Worm (Caenorhabditis elegans) whole organism, early embryonic: Measurements from ENCODE around the gene C05C9.1.

ENCODE experiments used
- B0310.2 ChIP-seq: sonication (generic microtip); optimal IDR thresholded peaks from 2 replicates; lab custom pipeline; 2016; ENCODE audit warnings: mild to moderate bottlenecking, missing genetic modification characterization, missing compliant biosample characterization
- F13C5.2 ChIP-seq: sonication (generic microtip); optimal IDR thresholded peaks from 2 replicates; lab custom pipeline; 2017; ENCODE audit warnings: mild to moderate bottlenecking, missing genetic modification characterization, inconsistent platforms, missing compliant biosample characterization
- aly-1 ChIP-seq: sonication (generic microtip); optimal IDR thresholded peaks from 2 replicates; lab custom pipeline; 2016; ENCODE audit warnings: missing genetic modification characterization, missing compliant biosample characterization
- ama-1 ChIP-seq: fragments of 150-350 bp; optimal IDR thresholded peaks from 2 replicates; lab custom pipeline; 2014
- ceh-13 ChIP-seq: fragments of 200-800 bp; sonication (Bioruptor generic); optimal IDR thresholded peaks from 2 replicates; lab custom pipeline; 2018; ENCODE audit warnings: mild to moderate bottlenecking, missing genetic modification characterization, missing compliant biosample characterization
- ceh-36 ChIP-seq: sonication (generic microtip); optimal IDR thresholded peaks from 2 replicates; lab custom pipeline; 2016; ENCODE audit warnings: missing genetic modification characterization, inconsistent platforms, missing compliant biosample characterization
- ets-7 ChIP-seq: sonication (generic microtip); optimal IDR thresholded peaks from 2 replicates; lab custom pipeline; 2016; ENCODE audit warnings: missing genotype, missing genetic modification characterization, missing compliant biosample characterization
- flt-1 ChIP-seq: fragments of 200-800 bp; sonication (Bioruptor generic); IDR thresholded peaks from 2 replicates; pipeline ENCODE4 v1.3.6; 2022; ENCODE audit warnings: missing genetic modification characterization, missing compliant biosample characterization
- hmbx-1 ChIP-seq: sonication (generic microtip); optimal IDR thresholded peaks from 2 replicates; lab custom pipeline; 2016; ENCODE audit warnings: mild to moderate bottlenecking, missing genetic modification characterization, missing compliant biosample characterization
- hmg-4 ChIP-seq: fragments of 200-800 bp; sonication (Bioruptor generic); optimal IDR thresholded peaks from 2 replicates; lab custom pipeline; 2018; ENCODE audit warnings: mild to moderate bottlenecking, missing genetic modification characterization, missing compliant biosample characterization
- hnd-1 ChIP-seq: sonication (generic microtip); optimal IDR thresholded peaks from 2 replicates; lab custom pipeline; 2016; ENCODE audit warnings: missing genetic modification characterization, missing compliant biosample characterization
- pes-1 ChIP-seq: fragments of 200-800 bp; sonication (Bioruptor generic); IDR thresholded peaks from 2 replicates; pipeline ENCODE4 v1.3.6; 2022; ENCODE audit warnings: missing genetic modification reagents, missing genetic modification characterization, missing compliant biosample characterization
- scrt-1 ChIP-seq: fragments of 200-800 bp; sonication (Bioruptor generic); IDR thresholded peaks from 2 replicates; pipeline ENCODE4 v1.3.6; 2022; ENCODE audit warnings: missing genetic modification characterization, missing compliant biosample characterization
- sea-1 ChIP-seq: fragments of 200-800 bp; sonication (Bioruptor generic); conservative IDR thresholded peaks from 2 replicates; pipeline ENCODE4 v1.3.6; 2022; ENCODE audit warnings: missing genetic modification characterization, missing compliant biosample characterization
- tbx-11 ChIP-seq: fragments of 200-800 bp; sonication (Bioruptor generic); IDR thresholded peaks from 2 replicates; pipeline ENCODE4 v1.3.6; 2022; ENCODE audit warnings: missing genetic modification characterization, missing compliant biosample characterization
- tbx-37 ChIP-seq: fragments of 200-800 bp; sonication (Bioruptor generic); conservative IDR thresholded peaks from 2 replicates; pipeline ENCODE4 v1.3.6; 2022; ENCODE audit warnings: missing genetic modification reagents, missing genetic modification characterization, missing compliant biosample characterization
- tra-4 ChIP-seq: sonication (generic microtip); optimal IDR thresholded peaks from 2 replicates; lab custom pipeline; 2017; ENCODE audit warnings: missing genetic modification characterization, missing compliant biosample characterization

The C05C9.1 gene

ce11 chrX:11162778-11163584, 2.3 kb downstream of the C05C9.1 start:
- no peak for TF ChIP-seq ama-1 (lab: Kevin White, UChicago)
- TF ChIP-seq ceh-13 (GFP tag; lab: Kevin White, UChicago), result no peak
- TF ChIP-seq B0310.2 (tag; lab: Kevin White, UChicago), result no peak
- TF ChIP-seq sea-1, result no peak
- no peak for TF ChIP-seq tbx-11
- TF ChIP-seq hnd-1 (tag; lab: Kevin White, UChicago), result no peak
- no peak for TF ChIP-seq tbx-37
- TF ChIP-seq F13C5.2 (tag; lab: Kevin White, UChicago), result no peak
- no peak for TF ChIP-seq hmg-4 (GFP tag; lab: Kevin White, UChicago)
- TF ChIP-seq scrt-1 (GFP tag; lab: Robert Waterston, UW), result no peak
- TF ChIP-seq aly-1, result no peak
- no peak for TF ChIP-seq pes-1 (GFP tag; lab: Robert Waterston, UW)
- TF ChIP-seq flt-1 (GFP tag; lab: Robert Waterston, UW), result no peak
- no peak for TF ChIP-seq hmbx-1
- no peak for TF ChIP-seq ceh-36 (tag; lab: Kevin White, UChicago)
- TF ChIP-seq ets-7 (tag; lab: Kevin White, UChicago), result no peak
- TF ChIP-seq tra-4, result no peak

DNA sequence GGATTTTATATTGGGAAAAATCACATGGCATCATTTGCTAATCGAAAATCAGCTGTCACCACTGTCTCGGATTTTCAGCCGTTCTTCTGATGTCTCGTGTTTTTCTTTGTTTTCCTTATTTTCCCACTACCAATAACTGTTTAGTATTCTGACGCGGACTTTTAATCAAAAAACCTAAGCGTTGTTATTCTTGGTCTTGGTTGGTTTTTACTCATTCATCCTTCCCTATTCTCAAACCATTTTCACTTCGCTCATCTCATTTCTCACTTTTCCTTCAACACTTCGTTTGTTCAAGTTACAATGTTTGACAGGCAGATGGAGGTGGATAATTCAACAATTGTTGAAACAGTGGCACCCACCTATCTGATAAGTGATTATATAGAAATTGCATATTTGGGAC, 18.0 kb downstream of the C05C9.1 start, which contains the start of gene gnrr-6:
TSS of gene gnrr-6 (plus strand) at position 301 of the 400 bp plus-strand sequence.
- no peak for TF ChIP-seq ceh-36 (tag; lab: Kevin White, UChicago)
- TF ChIP-seq aly-1, result no peak
- no peak for TF ChIP-seq tra-4
- TF ChIP-seq ceh-13 (GFP tag; lab: Kevin White, UChicago), result no peak
- TF ChIP-seq ama-1 (lab: Kevin White, UChicago), result no peak
- TF ChIP-seq hnd-1 (tag; lab: Kevin White, UChicago), result no peak
- TF ChIP-seq hmg-4 (GFP tag; lab: Kevin White, UChicago), result no peak
- no peak for TF ChIP-seq sea-1
- no peak for TF ChIP-seq F13C5.2 (tag; lab: Kevin White, UChicago)
- no peak for TF ChIP-seq hmbx-1
- TF ChIP-seq pes-1 (GFP tag; lab: Robert Waterston, UW), result no peak
- no peak for TF ChIP-seq scrt-1 (GFP tag; lab: Robert Waterston, UW)
- no peak for TF ChIP-seq tbx-11
- no peak for TF ChIP-seq flt-1 (GFP tag; lab: Robert Waterston, UW)
- no peak for TF ChIP-seq B0310.2 (tag; lab: Kevin White, UChicago)
- TF ChIP-seq ets-7 (tag; lab: Kevin White, UChicago), result no peak
- no peak for TF ChIP-seq tbx-37

DNA sequence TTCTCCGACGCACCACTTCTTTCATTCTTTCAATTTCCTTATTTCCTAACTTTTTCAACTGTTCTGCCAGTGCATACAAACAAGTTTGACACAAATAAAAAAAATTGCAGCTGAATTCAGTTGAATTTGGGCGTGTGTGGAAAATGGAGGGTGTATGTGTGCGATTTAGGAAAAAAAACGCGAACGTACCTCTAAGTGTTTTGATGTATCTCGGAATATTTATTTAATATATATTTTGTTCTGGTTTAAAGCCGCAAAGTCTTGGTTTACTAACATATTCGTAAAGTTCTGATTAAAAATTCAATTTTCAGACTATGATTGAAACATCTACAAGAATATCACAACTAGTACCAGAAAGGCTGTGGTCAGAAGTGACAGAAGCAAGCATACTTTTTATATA, 24.9 kb downstream of the C05C9.1 start, which contains the start of gene gnrr-7:
TSS of gene gnrr-7 (plus strand) at position 301 of the 400 bp plus-strand sequence.
- TF ChIP-seq scrt-1 (GFP tag; lab: Robert Waterston, UW) (no peak), B0310.2 (tag; lab: Kevin White, UChicago) (no peak), F13C5.2 (tag; lab: Kevin White, UChicago) (no peak), ceh-36 (tag; lab: Kevin White, UChicago) (no peak)

DNA sequence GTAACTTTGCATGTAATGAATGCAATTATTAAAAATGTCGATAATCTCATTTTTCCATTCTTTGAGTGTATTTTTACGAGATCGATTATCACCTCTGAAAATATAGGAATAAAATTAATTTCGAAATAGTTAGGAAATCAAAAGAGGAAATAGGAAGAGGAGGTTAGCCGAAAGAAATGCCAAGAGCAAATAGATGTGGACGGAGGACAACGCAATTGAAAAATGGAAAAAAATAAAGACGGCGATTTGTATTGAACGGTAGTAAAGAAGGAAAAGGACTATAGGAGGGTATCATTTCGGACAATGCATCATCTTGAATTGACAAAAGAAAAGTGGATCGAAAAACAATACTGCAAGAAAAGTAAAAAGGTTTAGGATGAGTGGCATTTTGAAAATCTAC, 28.9 kb downstream of the C05C9.1 start, which contains the start of gene F13D2.1:
TSS of gene F13D2.1 (minus strand) at position 101 of the 400 bp plus-strand sequence.
- TF ChIP-seq tra-4, result no peak

- TF ChIP-seq sea-1 (no peak), tbx-11 (no peak), tbx-37 (no peak), hnd-1 (tag; lab: Kevin White, UChicago) (no peak), pes-1 (GFP tag; lab: Robert Waterston, UW) (no peak), aly-1 (no peak), tra-4 (no peak), F13C5.2 (tag; lab: Kevin White, UChicago) (no peak), ceh-36 (tag; lab: Kevin White, UChicago) (no peak)
Measured at ce11 chrX:11190443-11190842, 29.8 kb downstream of the C05C9.1 start.

DNA sequence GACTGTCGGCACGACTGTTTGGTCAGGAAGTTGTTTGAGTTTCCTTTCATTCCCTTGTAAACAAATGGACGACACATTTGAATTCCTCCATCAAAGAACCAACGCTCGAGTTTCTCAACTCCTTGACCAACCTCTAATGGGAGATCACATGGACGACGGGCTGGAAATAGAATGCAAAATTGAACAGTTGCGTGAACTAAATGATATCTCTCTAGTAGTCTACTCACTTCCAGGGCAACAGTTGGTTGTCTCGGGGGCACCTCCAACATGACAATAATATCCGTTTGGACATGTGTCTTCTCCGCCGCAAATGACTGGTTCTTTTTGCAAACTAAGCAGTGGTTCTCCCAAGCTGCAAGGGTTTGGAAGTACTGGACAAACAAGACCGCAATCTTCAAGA, 33.0 kb downstream of the C05C9.1 start:
- TF ChIP-seq hmg-4 (GFP tag; lab: Kevin White, UChicago) (no peak), B0310.2 (tag; lab: Kevin White, UChicago) (no peak), ets-7 (tag; lab: Kevin White, UChicago) (no peak), ceh-13 (GFP tag; lab: Kevin White, UChicago) (no peak), hmbx-1 (no peak)

ce11 chrX:11196741-11197140, 36.1 kb downstream of the C05C9.1 start, which contains the start of gene C34F6.1:
C34F6.1 (minus strand) TSS chrX:11196841.
- TF ChIP-seq hmg-4 (GFP tag; lab: Kevin White, UChicago) (no peak), flt-1 (GFP tag; lab: Robert Waterston, UW) (no peak)

DNA sequence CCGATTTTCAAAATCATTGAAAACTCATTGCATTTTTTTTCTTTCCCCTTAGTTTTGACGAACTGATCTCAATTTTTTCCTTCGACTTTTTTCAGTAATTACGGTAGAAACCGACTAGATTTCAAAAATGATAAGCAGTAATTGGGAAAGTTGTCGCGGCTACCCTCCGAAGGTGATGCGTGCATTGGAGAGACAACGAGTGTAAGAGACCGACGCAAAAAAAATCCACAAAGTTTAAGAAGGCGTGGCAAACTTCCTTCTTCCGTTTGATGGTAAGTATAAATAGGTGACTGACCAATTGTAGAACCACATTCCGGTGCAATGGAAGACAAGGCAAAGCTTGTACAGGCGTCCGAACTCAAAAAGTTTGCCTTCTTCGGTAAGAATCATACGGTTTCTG, 38.5 kb downstream of the C05C9.1 start, which contains the start of gene col-178:
TSS of gene col-178 (plus strand) at position 301 of the 400 bp plus-strand sequence.
- TF ChIP-seq B0310.2 (tag; lab: Kevin White, UChicago) (no peak), scrt-1 (GFP tag; lab: Robert Waterston, UW) (no peak), pes-1 (GFP tag; lab: Robert Waterston, UW) (no peak), tra-4 (no peak), ceh-36 (tag; lab: Kevin White, UChicago) (no peak), hnd-1 (tag; lab: Kevin White, UChicago) (no peak), hmbx-1 (no peak), sea-1 (no peak)
